Worm (Caenorhabditis elegans) whole organism, mixed stage, embryonic: ENCODE data around the gene rme-2.
"Not testable (repeated sequence)": the region's sequence is repeated elsewhere in the genome, so short reads cannot be mapped to it uniquely, and the experiment has no call there.

ENCODE experiments used
- bed-3 ChIP-seq: fragments of 200-800 bp; sonication (Bioruptor generic); optimal IDR thresholded peaks from 3 replicates; lab custom pipeline; 2018; ENCODE audit warnings: mild to moderate bottlenecking, missing genetic modification characterization, moderate library complexity, missing compliant biosample characterization
- blmp-1 ChIP-seq: fragments of 150-350 bp; optimal IDR thresholded peaks from 2 replicates; lab custom pipeline; 2014; ENCODE audit warnings: missing biosample characterization, missing genetic modification characterization
- ceh-39 ChIP-seq: fragments of 150-350 bp; optimal IDR thresholded peaks from 2 replicates; lab custom pipeline; 2014; ENCODE audit warnings: missing biosample characterization, missing genetic modification characterization
- ces-1 ChIP-seq: fragments of 150-350 bp; optimal IDR thresholded peaks from 2 replicates; lab custom pipeline; 2014; ENCODE audit warnings: missing biosample characterization, missing genetic modification reagents, missing genetic modification characterization
- elt-1 ChIP-seq: sonication (generic microtip); optimal IDR thresholded peaks from 2 replicates; lab custom pipeline; 2017; ENCODE audit warnings: missing genetic modification characterization, mild to moderate bottlenecking, missing compliant biosample characterization, antibody characterized with exemption, moderate library complexity, borderline replicate concordance; ENCODE audit not compliant: insufficient read depth
- elt-3 ChIP-seq: fragments of 150-350 bp; optimal IDR thresholded peaks from 2 replicates; lab custom pipeline; 2014; ENCODE audit warnings: missing biosample characterization, missing genetic modification characterization
- lsy-2 ChIP-seq: fragments of 150-350 bp; optimal IDR thresholded peaks from 2 replicates; lab custom pipeline; 2014; ENCODE audit warnings: missing biosample characterization, missing genetic modification characterization
- nhr-12 ChIP-seq: fragments of 150-350 bp; optimal IDR thresholded peaks from 2 replicates; lab custom pipeline; 2014; ENCODE audit warnings: missing biosample characterization, missing genetic modification characterization
- nhr-2 ChIP-seq: fragments of 150-350 bp; optimal IDR thresholded peaks from 2 replicates; lab custom pipeline; 2014; ENCODE audit warnings: missing biosample characterization, missing genetic modification characterization
- nhr-237 ChIP-seq: fragments of 150-350 bp; optimal IDR thresholded peaks from 2 replicates; lab custom pipeline; 2014; ENCODE audit warnings: missing biosample characterization, missing genetic modification characterization
- sptf-1 ChIP-seq: sonication (generic microtip); optimal IDR thresholded peaks from 2 replicates; lab custom pipeline; 2017; ENCODE audit warnings: mild to moderate bottlenecking, missing genetic modification characterization, moderate library complexity, missing compliant biosample characterization
- unc-120 ChIP-seq: sonication (generic microtip); optimal IDR thresholded peaks from 2 replicates; lab custom pipeline; 2017; ENCODE audit warnings: missing genetic modification characterization, missing compliant biosample characterization; ENCODE audit not compliant: poor library complexity, severe bottlenecking
- unc-62 ChIP-seq: fragments of 150-350 bp; optimal IDR thresholded peaks from 2 replicates; lab custom pipeline; 2014; ENCODE audit warnings: missing biosample characterization, missing genetic modification reagents, missing genetic modification characterization

DNA sequence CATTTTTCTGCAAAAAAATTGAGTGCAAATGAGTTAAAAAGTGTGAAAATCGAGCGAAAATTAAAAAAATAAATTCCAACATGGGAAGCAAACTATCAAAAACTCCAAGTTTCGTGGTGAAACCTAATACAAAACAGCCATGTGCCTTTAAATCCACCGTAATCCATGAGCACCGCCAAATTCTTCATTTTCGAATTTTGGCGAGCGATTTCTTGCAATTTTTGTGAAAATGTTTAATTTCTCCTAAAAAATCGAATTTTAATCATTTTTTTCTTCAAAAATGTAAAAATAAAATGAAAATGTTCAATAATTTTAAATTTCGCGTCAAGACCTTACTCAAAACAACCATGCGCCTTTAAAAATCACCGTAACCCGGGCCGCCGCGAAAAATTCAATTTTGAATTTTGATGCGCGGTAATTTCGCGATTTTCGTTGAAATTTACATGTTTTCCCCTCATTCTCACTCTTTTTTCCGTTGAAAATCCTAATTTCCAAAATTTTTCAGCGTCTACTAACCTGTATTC is 16.4 kb downstream of the rme-2 start, which contains the start of the genes snpc-3.1 and puf-7:
- not testable (repeated sequence) for TF ChIP-seq unc-120 (tag; lab: Kevin White, UChicago); nhr-12 (tag; lab: Kevin White, UChicago); lsy-2 (tag; lab: Kevin White, UChicago); elt-1 (tag; lab: Kevin White, UChicago); bed-3 (GFP tag; lab: Kevin White, UChicago); blmp-1; elt-3; ces-1; ceh-39 (tag; lab: Kevin White, UChicago); nhr-237; sptf-1 (tag; lab: Kevin White, UChicago); nhr-2 (tag; lab: Kevin White, UChicago); unc-62 (GFP tag; lab: Kevin White, UChicago)
